Fruit fly (Drosophila melanogaster) Kc167 (cell line): Measurements from ENCODE around the gene CG14232.

Experiments used
- Myc ChIP-seq: fragments of >200 bp; optimal IDR thresholded peaks from 2 replicates; lab custom pipeline; 2017; ENCODE audit warnings: missing external identifiers
- Sin3A ChIP-seq: fragments of >200 bp; optimal IDR thresholded peaks from 2 replicates; lab custom pipeline; 2018; ENCODE audit warnings: missing external identifiers
- h ChIP-seq: fragments of >200 bp; optimal IDR thresholded peaks from 3 replicates; lab custom pipeline; 2018; ENCODE audit warnings: missing external identifiers
- insv ChIP-seq: fragments of >200 bp; optimal IDR thresholded peaks from 3 replicates; lab custom pipeline; 2018; ENCODE audit warnings: missing external identifiers
- psq ChIP-seq: fragments of >200 bp; optimal IDR thresholded peaks from 2 replicates; lab custom pipeline; 2017; ENCODE audit warnings: missing external identifiers
- ttk ChIP-seq: sonication (Bioruptor generic); optimal IDR thresholded peaks from 2 replicates; lab custom pipeline; 2017; ENCODE audit warnings: missing external identifiers

DNA sequence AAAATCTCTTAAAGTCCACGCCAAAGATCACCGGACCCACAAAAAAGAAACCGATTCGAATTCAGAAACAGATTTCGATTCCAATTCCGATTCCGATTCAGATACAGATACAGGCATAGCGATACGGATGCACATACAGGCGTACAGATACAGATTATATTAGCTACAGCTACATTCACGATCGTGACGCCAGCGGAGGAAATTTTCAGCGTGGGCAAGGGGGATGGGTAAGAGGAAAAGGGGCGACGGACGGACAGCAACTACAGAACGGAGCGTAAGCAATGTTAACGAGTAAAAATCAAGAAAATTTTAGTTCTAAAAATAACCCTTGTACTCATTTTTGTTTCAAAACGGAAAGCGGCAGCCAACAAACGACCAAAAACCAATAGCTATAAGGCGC is 13.0 kb upstream of the CG14232 start:
- no peak for TF ChIP-seq h (lab: Kevin White, UChicago)
- TF ChIP-seq psq (lab: Kevin White, UChicago): no peak
- no peak for TF ChIP-seq ttk (lab: Kevin White, UChicago)
- TF ChIP-seq insv (lab: Kevin White, UChicago): no peak
- TF ChIP-seq Myc (lab: Kevin White, UChicago): no peak
- TF ChIP-seq Sin3A (lab: Kevin White, UChicago): no peak
